Worm (Caenorhabditis elegans) whole organism, L1 larva: ENCODE results near the gene C27H6.8.

ENCODE experiments used
- ama-1 ChIP-seq: fragments of 150-350 bp; optimal IDR thresholded peaks from 2 replicates; lab custom pipeline; 2014
- ceh-63 ChIP-seq: fragments of 200-800 bp; sonication (Bioruptor generic); optimal IDR thresholded peaks from 2 replicates; lab custom pipeline; 2018; ENCODE audit warnings: mild to moderate bottlenecking, missing genetic modification characterization, missing compliant biosample characterization
- ceh-8 ChIP-seq: fragments of 200-800 bp; sonication (Bioruptor generic); optimal IDR thresholded peaks from 2 replicates; lab custom pipeline; 2018; ENCODE audit warnings: mild to moderate bottlenecking, missing genetic modification characterization, moderate library complexity, missing compliant biosample characterization
- ceh-82 ChIP-seq, 3 experiments: fragments of 150-350 bp in 1 of 3; sonication (generic microtip) in 2 of 3; optimal IDR thresholded peaks; 2 replicates each; lab custom pipeline; 2014 to 2017; ENCODE audit warnings: missing biosample characterization in 3 of 3, missing genetic modification characterization in 3 of 3
- ces-1 ChIP-seq: fragments of 150-350 bp; optimal IDR thresholded peaks from 2 replicates; lab custom pipeline; 2014; ENCODE audit warnings: missing biosample characterization, missing genetic modification reagents, missing genetic modification characterization
- dsc-1 ChIP-seq: sonication (generic microtip); optimal IDR thresholded peaks from 2 replicates; lab custom pipeline; 2016; ENCODE audit warnings: mild to moderate bottlenecking, missing genetic modification characterization, missing compliant biosample characterization
- efl-1 ChIP-seq, 4 experiments: fragments of 150-350 bp; optimal IDR thresholded peaks in 3 of 4; peaks in 1 of 4; 1 replicate in 1 of 4; 2 replicates in 3 of 4; lab custom pipeline; 2014; ENCODE audit warnings: missing biosample characterization in 2 of 4, missing genetic modification characterization in 2 of 4, missing genetic modification reagents in 2 of 4
- egl-27 ChIP-seq, 2 experiments: fragments of 150-350 bp in 1 of 2; sonication (generic microtip); optimal IDR thresholded peaks; 3 replicates each; lab custom pipeline; 2017 to 2018; ENCODE audit warnings: missing biosample characterization in 2 of 2, missing genetic modification characterization in 2 of 2, missing genetic modification reagents in 2 of 2
- elt-2 ChIP-seq: sonication (generic microtip); optimal IDR thresholded peaks from 2 replicates; lab custom pipeline; 2016; ENCODE audit warnings: missing genetic modification characterization, mild to moderate bottlenecking, inconsistent platforms, missing compliant biosample characterization, missing genetic modification reagents
- elt-3 ChIP-seq, 6 experiments: fragments of 150-350 bp in 1 of 6; sonication (generic microtip); optimal IDR thresholded peaks; 2 replicates each; lab custom pipeline; 2017 to 2018; ENCODE audit warnings: missing biosample characterization in 6 of 6, missing genetic modification characterization in 6 of 6, inconsistent platforms in 1 of 6
- ets-5 ChIP-seq: fragments of 200-800 bp; sonication (Bioruptor generic); IDR thresholded peaks from 2 replicates; pipeline ENCODE4 v1.3.6; 2022; ENCODE audit warnings: missing genetic modification characterization, missing compliant biosample characterization
- fkh-10 ChIP-seq: sonication (generic microtip); optimal IDR thresholded peaks from 2 replicates; lab custom pipeline; 2017; ENCODE audit warnings: missing biosample characterization, missing genetic modification reagents, missing genetic modification characterization
- grh-1 ChIP-seq: fragments of 200-800 bp; sonication (Bioruptor generic); IDR thresholded peaks from 2 replicates; pipeline ENCODE4 v1.3.6; 2022; ENCODE audit warnings: missing genetic modification reagents, missing genetic modification characterization, missing compliant biosample characterization
- isw-1 ChIP-seq: fragments of 200-800 bp; sonication (Bioruptor generic); IDR thresholded peaks from 2 replicates; pipeline ENCODE4 v1.3.6; 2022; ENCODE audit warnings: missing genetic modification characterization, missing compliant biosample characterization
- lir-3 ChIP-seq: sonication (generic microtip); optimal IDR thresholded peaks from 2 replicates; lab custom pipeline; 2016; ENCODE audit warnings: mild to moderate bottlenecking, missing genetic modification characterization, moderate library complexity, missing compliant biosample characterization; ENCODE audit not compliant: poor library complexity
- nhr-20 ChIP-seq: sonication (generic microtip); optimal IDR thresholded peaks from 2 replicates; lab custom pipeline; 2016; ENCODE audit warnings: mild to moderate bottlenecking, missing genetic modification characterization, missing compliant biosample characterization
- nhr-71 ChIP-seq: sonication (generic microtip); optimal IDR thresholded peaks from 2 replicates; lab custom pipeline; 2016; ENCODE audit warnings: mild to moderate bottlenecking, missing genetic modification characterization, moderate library complexity, missing compliant biosample characterization
- nhr-90 ChIP-seq: sonication (generic microtip); optimal IDR thresholded peaks from 2 replicates; lab custom pipeline; 2016; ENCODE audit warnings: mild to moderate bottlenecking, missing genetic modification characterization, missing compliant biosample characterization; ENCODE audit not compliant: poor library complexity
- sptf-1 ChIP-seq: fragments of 150-350 bp; optimal IDR thresholded peaks from 2 replicates; lab custom pipeline; 2014; ENCODE audit warnings: missing biosample characterization, missing genetic modification characterization
- swsn-7 ChIP-seq: sonication (generic microtip); optimal IDR thresholded peaks from 2 replicates; lab custom pipeline; 2016; ENCODE audit warnings: missing genetic modification characterization, missing compliant biosample characterization
- unc-86 ChIP-seq: sonication (generic microtip); optimal IDR thresholded peaks from 2 replicates; lab custom pipeline; 2016; ENCODE audit warnings: missing genetic modification characterization, missing compliant biosample characterization
- zag-1 ChIP-seq: fragments of 150-350 bp; optimal IDR thresholded peaks from 2 replicates; lab custom pipeline; 2014; ENCODE audit warnings: missing biosample characterization, missing genetic modification characterization
- zip-4 ChIP-seq: fragments of 200-800 bp; sonication (Bioruptor generic); optimal IDR thresholded peaks from 2 replicates; lab custom pipeline; 2018; ENCODE audit warnings: mild to moderate bottlenecking, missing genetic modification characterization, moderate library complexity, missing compliant biosample characterization
- ztf-4 ChIP-seq: fragments of 150-350 bp; optimal IDR thresholded peaks from 2 replicates; lab custom pipeline; 2014; ENCODE audit warnings: missing biosample characterization, missing genetic modification characterization

Gene C27H6.8

DNA sequence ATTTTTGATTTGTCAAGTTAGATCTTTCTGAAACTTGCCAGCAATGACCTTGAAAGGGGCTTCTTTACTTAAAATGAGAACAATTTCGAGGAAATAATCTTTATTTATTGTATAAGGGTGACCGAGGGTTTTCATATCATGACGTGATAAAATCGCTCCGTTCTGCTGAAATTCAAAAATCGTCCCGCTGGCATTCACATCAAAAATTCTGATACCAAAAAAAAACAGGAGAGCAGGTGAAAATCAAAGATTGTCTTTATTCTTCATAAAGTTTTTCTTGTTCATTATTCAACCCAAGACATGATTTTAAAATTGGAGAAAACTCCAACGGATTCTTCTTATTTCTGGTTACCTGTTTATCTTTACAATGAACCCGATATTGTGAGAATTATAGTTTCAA, 43.5 kb downstream of the C27H6.8 start, which contains the start of gene sre-28:
Gene sre-28 (plus strand): TSS at position 301 of the 400 bp plus-strand sequence.
- TF ChIP-seq sptf-1 (tag; lab: Kevin White, UChicago) (no peak), ets-5 (GFP tag; lab: Robert Waterston, UW) (no peak), ceh-82 (tag; optimal IDR thresholded peaks at IDR 0.05; lab: Kevin White, UChicago) (no peak), ces-1 (GFP tag; lab: Kevin White, UChicago) (no peak), unc-86 (tag; lab: Kevin White, UChicago) (no peak), lir-3 (tag; lab: Kevin White, UChicago) (no peak), ceh-63 (no peak), grh-1 (GFP tag; lab: Robert Waterston, UW) (no peak), dsc-1 (tag; lab: Kevin White, UChicago) (no peak), ama-1 (lab: Kevin White, UChicago) (no peak), egl-27 (tag; optimal IDR thresholded peaks at IDR 0.05; lab: Kevin White, UChicago) (no peak), isw-1 (GFP tag; lab: Robert Waterston, UW) (no peak), nhr-20 (tag; lab: Kevin White, UChicago) (no peak), ztf-4 (tag; lab: Kevin White, UChicago) (no peak), ceh-8 (GFP tag; lab: Kevin White, UChicago) (no peak), zip-4 (no peak), nhr-90 (tag; lab: Kevin White, UChicago) (no peak)

DNA sequence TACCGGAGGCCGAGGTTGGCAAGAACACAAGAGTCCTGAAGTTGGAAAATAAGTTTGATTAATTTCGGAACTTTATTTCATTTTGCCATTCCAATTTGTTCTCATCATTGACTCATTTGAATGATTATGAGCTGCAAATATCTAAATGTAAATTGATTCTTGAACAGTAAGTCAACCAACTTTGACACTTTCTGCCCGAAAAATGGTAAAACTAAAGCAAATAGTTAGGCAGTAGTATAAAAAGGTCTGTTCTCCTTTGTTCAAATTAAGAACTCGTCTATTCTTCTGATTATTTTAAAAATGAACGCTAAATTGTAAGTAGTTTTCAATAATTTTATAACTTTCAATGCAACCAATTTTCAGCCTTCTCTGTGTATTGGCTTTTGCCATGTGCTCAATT, 44.5 kb downstream of the C27H6.8 start, which contains the start of gene fipr-12:
Gene fipr-12 (plus strand): TSS at position 301 of the 400 bp plus-strand sequence.
- TF ChIP-seq fkh-10: no peak
- no peak for TF ChIP-seq zip-4
- TF ChIP-seq zag-1 (tag; lab: Kevin White, UChicago): no peak
- TF ChIP-seq ets-5 (GFP tag; lab: Robert Waterston, UW): no peak
- no peak for TF ChIP-seq unc-86 (tag; lab: Kevin White, UChicago)

DNA sequence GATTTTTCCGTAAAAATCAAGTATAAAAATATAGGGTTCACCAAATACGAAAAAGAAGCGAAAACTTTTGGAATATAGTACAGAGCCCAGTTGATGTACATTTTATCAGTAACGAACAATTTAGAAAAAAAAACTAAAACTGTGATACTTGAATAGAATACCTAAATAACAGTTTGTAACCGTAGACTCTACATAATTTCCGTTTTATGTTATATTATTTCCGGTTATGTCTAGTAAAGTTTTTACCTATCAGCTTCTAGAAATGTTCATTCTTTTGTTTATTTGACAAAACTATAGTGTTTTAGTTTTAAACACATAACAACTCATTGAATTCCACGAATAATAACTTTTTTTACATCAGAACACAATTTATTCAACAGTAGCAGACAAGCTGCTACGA, 50.2 kb downstream of the C27H6.8 start, which contains the start of gene srj-33:
Gene srj-33 (minus strand): TSS at position 101 of the 400 bp plus-strand sequence.
- TF ChIP-seq elt-2 (no peak), elt-3 (tag; optimal IDR thresholded peaks at IDR 0.05; lab: Kevin White, UChicago) (no peak), nhr-71 (no peak), swsn-7 (tag; lab: Kevin White, UChicago) (no peak), efl-1 (optimal IDR thresholded peaks at IDR 0.05; lab: Kevin White, UChicago) (no peak), efl-1 (GFP tag; optimal IDR thresholded peaks at IDR 0.05 in 1 of 2; lab: Kevin White, UChicago) (no peak)
- TF ChIP-seq, all 84 proteins: peak for 0
